Worm (Caenorhabditis elegans) whole organism, L4/young adult: ENCODE results near the gene F09E5.8.
A peak's percentile ranks its signal among the peaks of the same experiment; 100 is the strongest.

Experiments
- W03F9.2 ChIP-seq: fragments of 150-350 bp; optimal IDR thresholded peaks from 2 replicates; lab custom pipeline; 2014; ENCODE audit warnings: missing biosample characterization, missing genetic modification characterization
- dao-5 ChIP-seq: sonication (generic microtip); optimal IDR thresholded peaks from 2 replicates; lab custom pipeline; 2016; ENCODE audit warnings: missing genotype, missing genetic modification characterization, moderate library complexity, missing compliant biosample characterization
- him-1 ChIP-seq: sonication (generic microtip); optimal IDR thresholded peaks from 2 replicates; lab custom pipeline; 2016; ENCODE audit warnings: missing genotype, missing genetic modification reagents, missing genetic modification characterization, missing compliant biosample characterization

F09E5.8 gene

ce11 chrII:5338301-5338700, 12.2 kb upstream of the F09E5.8 start:
- TF ChIP-seq dao-5 (tag; lab: Kevin White, UChicago): no peak
- TF ChIP-seq W03F9.2 (tag; lab: Kevin White, UChicago): no peak
- no peak for TF ChIP-seq him-1

- no peak for TF ChIP-seq W03F9.2 (tag; lab: Kevin White, UChicago)
- TF ChIP-seq him-1: no peak
- TF ChIP-seq dao-5 (tag; lab: Kevin White, UChicago): no peak
These were observed 10.9 kb upstream of the F09E5.8 start for ce11 chrII:5339547-5339946.

- TF ChIP-seq dao-5 (tag; lab: Kevin White, UChicago) (no peak), him-1 (peak; percentile 60), W03F9.2 (tag; lab: Kevin White, UChicago) (no peak)
These were observed 9.5 kb upstream of the F09E5.8 start for ce11 chrII:5340672-5341568.

- TF ChIP-seq dao-5 (tag; lab: Kevin White, UChicago) (no peak), W03F9.2 (tag; lab: Kevin White, UChicago) (no peak), him-1 (no peak)
These were observed 8.9 kb upstream of the F09E5.8 start for ce11 chrII:5341573-5341972.

- TF ChIP-seq him-1: no peak
- TF ChIP-seq W03F9.2 (tag; lab: Kevin White, UChicago): no peak
- no peak for TF ChIP-seq dao-5 (tag; lab: Kevin White, UChicago)
These were observed 8.1 kb upstream of the F09E5.8 start for ce11 chrII:5342412-5342811.

- TF ChIP-seq W03F9.2 (tag; lab: Kevin White, UChicago) (no peak), dao-5 (tag; lab: Kevin White, UChicago) (no peak), him-1 (no peak)
These were observed 5.7 kb upstream of the F09E5.8 start, which contains the start of gene F09E5.14 for ce11 chrII:5344775-5345174. F09E5.14 (minus strand) TSS chrII:5344875.

ce11 chrII:5351799-5352198, 1.3 kb downstream of the F09E5.8 start, which contains the start of gene F09E5.7:
F09E5.7 (plus strand) TSS chrII:5352099.
- TF ChIP-seq W03F9.2 (tag; lab: Kevin White, UChicago) (no peak), him-1 (no peak), dao-5 (tag; lab: Kevin White, UChicago) (no peak)

ce11 chrII:5353642-5354041, 3.2 kb downstream of the F09E5.8 start:
- TF ChIP-seq dao-5 (tag; lab: Kevin White, UChicago): peak; percentile 46
- TF ChIP-seq W03F9.2 (tag; lab: Kevin White, UChicago): no peak

ce11 chrII:5355384-5355783, 4.9 kb downstream of the F09E5.8 start, which contains the start of gene srg-69:
srg-69 (plus strand) TSS chrII:5355684.
- TF ChIP-seq dao-5 (tag; lab: Kevin White, UChicago) (no peak), W03F9.2 (tag; lab: Kevin White, UChicago) (no peak), him-1 (no peak)

ce11 chrII:5358137-5358745, 7.8 kb downstream of the F09E5.8 start, which contains the start of the genes F09E5.11 and bmy-1:
F09E5.11 (minus strand) TSS chrII:5358187.
bmy-1 (plus strand) TSS chrII:5358695.
- TF ChIP-seq him-1 (peak; percentile 38), dao-5 (tag; lab: Kevin White, UChicago) (no peak), W03F9.2 (tag; lab: Kevin White, UChicago) (peak; percentile 67)

ce11 chrII:5359252-5359651, 8.8 kb downstream of the F09E5.8 start, which contains the start of gene sec-6:
sec-6 (plus strand) TSS chrII:5359552.
- TF ChIP-seq him-1 (no peak), W03F9.2 (tag; lab: Kevin White, UChicago) (no peak), dao-5 (tag; lab: Kevin White, UChicago) (no peak)

- no peak for TF ChIP-seq W03F9.2 (tag; lab: Kevin White, UChicago)
- TF ChIP-seq dao-5 (tag; lab: Kevin White, UChicago): no peak
- no peak for TF ChIP-seq him-1
These were observed 14.0 kb downstream of the F09E5.8 start for ce11 chrII:5364516-5364915.

- TF ChIP-seq dao-5 (tag; lab: Kevin White, UChicago) (no peak), him-1 (no peak), W03F9.2 (tag; lab: Kevin White, UChicago) (no peak)
These were observed 15.2 kb downstream of the F09E5.8 start, which contains the start of gene F09E5.16 for ce11 chrII:5365645-5366044. F09E5.16 (minus strand) TSS chrII:5365745.

- TF ChIP-seq dao-5 (tag; lab: Kevin White, UChicago): no peak
- no peak for TF ChIP-seq him-1
- no peak for TF ChIP-seq W03F9.2 (tag; lab: Kevin White, UChicago)
These were observed 20.2 kb downstream of the F09E5.8 start, which contains the start of gene F09E5.12 for ce11 chrII:5370641-5371040. F09E5.12 (minus strand) TSS chrII:5370741.
